Fruit fly (Drosophila melanogaster): Measurements from ENCODE around the gene CG14391.

Gene CG14391

dm6 chr3R:12653511-12654252 is 41.0 kb downstream of the CG14391 start (continued):
- TF ChIP-seq CG10147 (GFP tag; optimal IDR thresholded peaks at IDR 0.05): peak; percentile 74
- peak; percentile 84 for TF ChIP-seq CG9609 (GFP tag; optimal IDR thresholded peaks at IDR 0.05)
- TF ChIP-seq CG18764 (GFP tag; optimal IDR thresholded peaks at IDR 0.05): peak; percentile 66
- TF ChIP-seq ap (GFP tag; IDR thresholded peaks at IDR 0.05): peak; percentile 78
- TF ChIP-seq CG12219 (GFP tag; optimal IDR thresholded peaks at IDR 0.05): peak; percentile 85
- peak; percentile 79 for TF ChIP-seq Rx (GFP tag; IDR thresholded peaks at IDR 0.05)
- TF ChIP-seq CG4424 (GFP tag; optimal IDR thresholded peaks at IDR 0.05): peak; percentile 72
- TF ChIP-seq Adf1 (GFP tag; IDR thresholded peaks at IDR 0.05): peak; percentile 27
- peak; percentile 91 for TF ChIP-seq Ptx1 (GFP tag; IDR thresholded peaks at IDR 0.05)
- TF ChIP-seq gcm2 (GFP tag; optimal IDR thresholded peaks at IDR 0.05): peak; percentile 56
- peak; percentile 21 to 56 for TF ChIP-seq Trl (optimal IDR thresholded peaks at IDR 0.05)
- TF ChIP-seq Trl (GFP tag; optimal IDR thresholded peaks at IDR 0.05): peak; percentile 67
- TF ChIP-seq Chrac-16 (GFP tag; optimal IDR thresholded peaks at IDR 0.05): peak; percentile 73
- peak; percentile 64 for TF ChIP-seq onecut (GFP tag; IDR thresholded peaks at IDR 0.05)
- peak; percentile 68 for TF ChIP-seq eyg (GFP tag; optimal IDR thresholded peaks at IDR 0.05)
- TF ChIP-seq dan (GFP tag; IDR thresholded peaks at IDR 0.05): no peak
- peak; percentile 80 for TF ChIP-seq jumu (GFP tag; optimal IDR thresholded peaks at IDR 0.05)
- TF ChIP-seq sima (GFP tag; optimal IDR thresholded peaks at IDR 0.05): peak; percentile 55
- TF ChIP-seq sim (GFP tag; IDR thresholded peaks at IDR 0.05): 0 out of 2 replicates have a peak, but pooled peaks have one; percentile 55
- TF ChIP-seq CG2202 (tag; optimal IDR thresholded peaks at IDR 0.05): no peak
- TF ChIP-seq zfh1 (GFP tag; IDR thresholded peaks at IDR 0.05): peak; percentile 73
- TF ChIP-seq vnd (GFP tag; IDR thresholded peaks at IDR 0.05; ENCODE audit: partially characterized antibody): no peak
- peak; percentile 83 for TF ChIP-seq Atf-2 (GFP tag; optimal IDR thresholded peaks at IDR 0.05)
- TF ChIP-seq sisA (GFP tag; IDR thresholded peaks at IDR 0.05): peak; percentile 91
- TF ChIP-seq hth (optimal IDR thresholded peaks at IDR 0.05): no peak
- peak; percentile 72 for TF ChIP-seq salm (tag; optimal IDR thresholded peaks at IDR 0.05)
- TF ChIP-seq kah (GFP tag; optimal IDR thresholded peaks at IDR 0.05): peak; percentile 74
- TF ChIP-seq CG14667 (GFP tag; IDR thresholded peaks at IDR 0.05): peak; percentile 76
- TF ChIP-seq CG3407 (GFP tag; optimal IDR thresholded peaks at IDR 0.05): peak; percentile 72
- 0 out of 2 replicates have a peak, but pooled peaks have one; percentile 41 for TF ChIP-seq sna (GFP tag; IDR thresholded peaks at IDR 0.05; ENCODE audit: partially characterized antibody)
- no peak for TF ChIP-seq Bgb (GFP tag; IDR thresholded peaks at IDR 0.05; ENCODE audit: partially characterized antibody)
- TF ChIP-seq HLH3B (GFP tag; IDR thresholded peaks at IDR 0.05): peak; percentile 79
- no peak for TF ChIP-seq CG8290 (GFP tag; optimal IDR thresholded peaks at IDR 0.05)
- TF ChIP-seq CG8290 (tag; optimal IDR thresholded peaks at IDR 0.05): peak in 1 of 2 experiments; percentile 76
- TF ChIP-seq crol (GFP tag; IDR thresholded peaks at IDR 0.05): no peak
- TF ChIP-seq Abd-B (GFP tag; optimal IDR thresholded peaks at IDR 0.05): peak; percentile 86
- peak; percentile 89 for TF ChIP-seq esg (GFP tag; conservative IDR thresholded peaks at IDR 0.05)
- TF ChIP-seq CG17612 (GFP tag; IDR thresholded peaks at IDR 0.05): peak; percentile 64; the same call in 1 of the 2 replicates
- peak in 1 of 2 experiments; percentile 8 for TF ChIP-seq Hr78 (GFP tag; optimal IDR thresholded peaks at IDR 0.05)
- peak; percentile 75 to 77 for TF ChIP-seq chif (GFP tag; optimal IDR thresholded peaks at IDR 0.05)
- TF ChIP-seq CG7963 (GFP tag; IDR thresholded peaks at IDR 0.05; ENCODE audit: partially characterized antibody): no peak
- TF ChIP-seq CG34224 (GFP tag; IDR thresholded peaks at IDR 0.05; ENCODE audit: partially characterized antibody): peak; percentile 17; the same call in 1 of the 3 replicates
- TF ChIP-seq ato (GFP tag; IDR thresholded peaks at IDR 0.05; ENCODE audit: partially characterized antibody): 0 out of 2 replicates have a peak, but pooled peaks have one; percentile 13
- peak; percentile 30 for TF ChIP-seq CG15696 (tag; optimal IDR thresholded peaks at IDR 0.05)
- TF ChIP-seq CG10543 (GFP tag; optimal IDR thresholded peaks at IDR 0.05): peak; percentile 67
- TF ChIP-seq CG12769 (tag; optimal IDR thresholded peaks at IDR 0.05): peak; percentile 66
- TF ChIP-seq Bteb2 (GFP tag; optimal IDR thresholded peaks at IDR 0.05): peak; percentile 42
- TF ChIP-seq dpn (GFP tag; optimal IDR thresholded peaks at IDR 0.05): peak; percentile 80 to 88
- no peak for TF ChIP-seq CG17912 (GFP tag; optimal IDR thresholded peaks at IDR 0.05)
- TF ChIP-seq CG14965 (GFP tag; optimal IDR thresholded peaks at IDR 0.05; ENCODE audit: borderline replicate concordance): no peak
